Worm (Caenorhabditis elegans): ENCODE measurements around the gene M04D8.7.

The M04D8.7 gene

ce11 chrIII:10006734-10007348, 30.4 kb upstream of the M04D8.7 start, which contains the start of gene C05B5.8:
TSS of gene C05B5.8 (minus strand) at chrIII:10006784.
- no peak for TF ChIP-seq tbp1 (GFP tag; optimal IDR thresholded peaks at IDR 0.05)
- no peak for TF ChIP-seq nfya-2 (GFP tag; IDR thresholded peaks at IDR 0.05)
- TF ChIP-seq ccch-3 (GFP tag; optimal IDR thresholded peaks at IDR 0.05) = no peak
- TF ChIP-seq K12H6.12 (tag; optimal IDR thresholded peaks at IDR 0.05) = no peak
- no peak for TF ChIP-seq bed-2 (GFP tag; IDR thresholded peaks at IDR 0.05)
- TF ChIP-seq Y56A3A.18 (GFP tag; IDR thresholded peaks at IDR 0.05) = no peak
- no peak for TF ChIP-seq tlf-1 (GFP tag; optimal IDR thresholded peaks at IDR 0.05)

ce11 chrIII:10010117-10010516, 27.1 kb upstream of the M04D8.7 start, which contains the start of gene fbxa-155:
TSS of gene fbxa-155 (minus strand) at chrIII:10010217.
- TF ChIP-seq dox-1 (GFP tag; IDR thresholded peaks at IDR 0.05) (no peak), ccch-3 (GFP tag; optimal IDR thresholded peaks at IDR 0.05) (no peak), rpc-1 (optimal IDR thresholded peaks at IDR 0.05) (no peak), rpc-1 (tag; optimal IDR thresholded peaks at IDR 0.05) (no peak), ZK185.1 (tag; optimal IDR thresholded peaks at IDR 0.05; ENCODE audit: poor library complexity, severe bottlenecking) (no peak), let-526 (GFP tag; IDR thresholded peaks at IDR 0.05) (no peak), mel-28 (tag; optimal IDR thresholded peaks at IDR 0.05; ENCODE audit: borderline replicate concordance) (no peak), snpc-1.1 (tag; optimal IDR thresholded peaks at IDR 0.05; ENCODE audit: insufficient read depth) (no peak)

ce11 chrIII:10012136-10012535, 25.1 kb upstream of the M04D8.7 start, which contains the start of gene C05B5.16:
TSS of gene C05B5.16 (plus strand) at chrIII:10012436.
- no peak for TF ChIP-seq B0261.1 (tag; optimal IDR thresholded peaks at IDR 0.05)
- TF ChIP-seq gei-17 (GFP tag; optimal IDR thresholded peaks at IDR 0.05) = no peak
- no peak for TF ChIP-seq nhr-90 (tag; optimal IDR thresholded peaks at IDR 0.05)
- no peak for TF ChIP-seq lir-1 (GFP tag; conservative IDR thresholded peaks at IDR 0.05)
- TF ChIP-seq die-1 (tag; optimal IDR thresholded peaks at IDR 0.05) = no peak
- no peak for TF ChIP-seq ceh-40 (GFP tag; IDR thresholded peaks at IDR 0.05)
- no peak for TF ChIP-seq zfh-2 (GFP tag; conservative IDR thresholded peaks at IDR 0.05)
- TF ChIP-seq Y79H2A.3 (GFP tag; conservative IDR thresholded peaks at IDR 0.05) = no peak
- TF ChIP-seq bed-2 (GFP tag; IDR thresholded peaks at IDR 0.05) = no peak
- no peak for TF ChIP-seq dpff-1 (tag; optimal IDR thresholded peaks at IDR 0.05)
- TF ChIP-seq nfyb-1 (GFP tag; IDR thresholded peaks at IDR 0.05) = no peak
- no peak for TF ChIP-seq ama-1 (optimal IDR thresholded peaks at IDR 0.05)
- TF ChIP-seq ama-1 (GFP tag; optimal IDR thresholded peaks at IDR 0.05) = no peak
- TF ChIP-seq F33H1.4 (GFP tag; IDR thresholded peaks at IDR 0.05) = no peak
- no peak for TF ChIP-seq B0035.1 (tag; optimal IDR thresholded peaks at IDR 0.05)
- TF ChIP-seq mes-4 (tag; optimal IDR thresholded peaks at IDR 0.05) = no peak
- TF ChIP-seq unc-62 (GFP tag; optimal IDR thresholded peaks at IDR 0.05) = no peak

- TF ChIP-seq madf-10 (tag; optimal IDR thresholded peaks at IDR 0.05) (peak; percentile 32), attf-5 (GFP tag; optimal IDR thresholded peaks at IDR 0.05) (no peak)
These were observed 20.7 kb upstream of the M04D8.7 start, which contains the start of gene rgs-1 for ce11 chrIII:10016413-10017051. TSS of gene rgs-1 (minus strand) at chrIII:10016558.

ce11 chrIII:10018007-10018406, 19.2 kb upstream of the M04D8.7 start:
- TF ChIP-seq bed-1 (GFP tag; IDR thresholded peaks at IDR 0.05) = no peak
- no peak for TF ChIP-seq dpl-1 (GFP tag; optimal IDR thresholded peaks at IDR 0.05)
- no peak for TF ChIP-seq egl-18 (GFP tag; IDR thresholded peaks at IDR 0.05)
- no peak for TF ChIP-seq die-1 (tag; optimal IDR thresholded peaks at IDR 0.05)
- TF ChIP-seq ztf-26 (tag; optimal IDR thresholded peaks at IDR 0.05) = no peak
- no peak for TF ChIP-seq Y56A3A.18 (GFP tag; IDR thresholded peaks at IDR 0.05)
